Worm (Caenorhabditis elegans) whole organism, L4/young adult: ENCODE results near the gene catp-6.

Experiments
- W03F9.2 ChIP-seq: fragments of 150-350 bp; optimal IDR thresholded peaks from 2 replicates; lab custom pipeline; 2014; ENCODE audit warnings: missing biosample characterization, missing genetic modification characterization
- dao-5 ChIP-seq: sonication (generic microtip); optimal IDR thresholded peaks from 2 replicates; lab custom pipeline; 2016; ENCODE audit warnings: missing genotype, missing genetic modification characterization, moderate library complexity, missing compliant biosample characterization
- him-1 ChIP-seq: sonication (generic microtip); optimal IDR thresholded peaks from 2 replicates; lab custom pipeline; 2016; ENCODE audit warnings: missing genotype, missing genetic modification reagents, missing genetic modification characterization, missing compliant biosample characterization

DNA sequence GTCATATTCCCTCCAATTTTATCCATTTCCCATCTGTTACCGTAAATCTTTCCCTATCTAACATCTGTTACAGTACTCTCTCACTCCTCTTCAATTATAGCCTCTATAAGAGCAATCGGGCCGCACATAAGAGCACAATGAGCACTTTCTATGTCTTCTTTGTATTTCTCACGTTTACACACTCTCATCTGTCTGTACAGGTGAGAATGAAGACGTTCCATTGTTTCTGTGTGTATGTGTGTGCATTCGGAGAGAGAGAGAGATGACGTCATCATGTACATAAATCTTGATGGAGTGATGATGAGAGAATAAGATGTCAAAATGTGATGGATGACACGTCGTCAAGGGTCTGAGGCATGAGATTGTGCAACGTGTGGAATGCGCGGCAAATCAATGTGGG lies 53.6 kb downstream of the catp-6 start:
- no peak for TF ChIP-seq him-1 (tag; lab: Kevin White, UChicago)
- TF ChIP-seq W03F9.2: no peak
- TF ChIP-seq dao-5 (tag; lab: Kevin White, UChicago): no peak
